Worm (Caenorhabditis elegans) whole organism, L2 larva: ENCODE results near the gene lact-9.

ENCODE experiments used
- blmp-1 ChIP-seq: sonication (generic microtip); optimal IDR thresholded peaks from 2 replicates; lab custom pipeline; 2017; ENCODE audit warnings: missing genetic modification characterization, mild to moderate bottlenecking, missing compliant biosample characterization, antibody characterized with exemption, moderate library complexity; ENCODE audit not compliant: insufficient read depth
- ceh-16 ChIP-seq: fragments of 150-350 bp; optimal IDR thresholded peaks from 2 replicates; lab custom pipeline; 2014; ENCODE audit warnings: missing biosample characterization, missing genetic modification characterization
- egl-27 ChIP-seq: sonication (generic microtip); optimal IDR thresholded peaks from 3 replicates; lab custom pipeline; 2017; ENCODE audit warnings: missing biosample characterization, missing genetic modification reagents, missing genetic modification characterization
- elt-3 ChIP-seq: sonication (generic microtip); optimal IDR thresholded peaks from 2 replicates; lab custom pipeline; 2017; ENCODE audit warnings: missing biosample characterization, missing genetic modification characterization
- fos-1 ChIP-seq: fragments of 150-350 bp; optimal IDR thresholded peaks from 2 replicates; lab custom pipeline; 2014; ENCODE audit warnings: missing biosample characterization, missing genetic modification characterization
- gmeb-1 ChIP-seq: fragments of 150-350 bp; optimal IDR thresholded peaks from 2 replicates; lab custom pipeline; 2014; ENCODE audit warnings: missing biosample characterization, missing genetic modification characterization
- lin-11 ChIP-seq: fragments of 150-350 bp; sonication (generic microtip); optimal IDR thresholded peaks from 2 replicates; lab custom pipeline; 2014; ENCODE audit warnings: missing biosample characterization, missing genetic modification characterization, inconsistent platforms, mixed read lengths
- lin-13 ChIP-seq: fragments of 150-350 bp; optimal IDR thresholded peaks from 2 replicates; lab custom pipeline; 2014; ENCODE audit warnings: missing biosample characterization, missing genetic modification reagents, missing genetic modification characterization
- lin-39 ChIP-seq: fragments of 150-350 bp; optimal IDR thresholded peaks from 2 replicates; lab custom pipeline; 2014; ENCODE audit warnings: missing biosample characterization, missing genetic modification reagents, missing genetic modification characterization
- mab-5 ChIP-seq: fragments of 150-350 bp; optimal IDR thresholded peaks from 2 replicates; lab custom pipeline; 2014; ENCODE audit warnings: missing biosample characterization, missing genetic modification characterization
- nhr-77 ChIP-seq: fragments of 150-350 bp; optimal IDR thresholded peaks from 2 replicates; lab custom pipeline; 2014; ENCODE audit warnings: missing biosample characterization, missing genetic modification characterization
- peb-1 ChIP-seq: fragments of 150-350 bp; optimal IDR thresholded peaks from 2 replicates; lab custom pipeline; 2014; ENCODE audit warnings: missing biosample characterization, missing genetic modification characterization
- skn-1 ChIP-seq: sonication (generic microtip); optimal IDR thresholded peaks from 2 replicates; lab custom pipeline; 2017; ENCODE audit warnings: missing biosample characterization, missing genetic modification characterization
- ztf-1 ChIP-seq: fragments of 200-800 bp; sonication (Bioruptor generic); conservative IDR thresholded peaks from 2 replicates; pipeline ENCODE4 v1.3.6; 2022; ENCODE audit warnings: missing genetic modification characterization, missing compliant biosample characterization

DNA sequence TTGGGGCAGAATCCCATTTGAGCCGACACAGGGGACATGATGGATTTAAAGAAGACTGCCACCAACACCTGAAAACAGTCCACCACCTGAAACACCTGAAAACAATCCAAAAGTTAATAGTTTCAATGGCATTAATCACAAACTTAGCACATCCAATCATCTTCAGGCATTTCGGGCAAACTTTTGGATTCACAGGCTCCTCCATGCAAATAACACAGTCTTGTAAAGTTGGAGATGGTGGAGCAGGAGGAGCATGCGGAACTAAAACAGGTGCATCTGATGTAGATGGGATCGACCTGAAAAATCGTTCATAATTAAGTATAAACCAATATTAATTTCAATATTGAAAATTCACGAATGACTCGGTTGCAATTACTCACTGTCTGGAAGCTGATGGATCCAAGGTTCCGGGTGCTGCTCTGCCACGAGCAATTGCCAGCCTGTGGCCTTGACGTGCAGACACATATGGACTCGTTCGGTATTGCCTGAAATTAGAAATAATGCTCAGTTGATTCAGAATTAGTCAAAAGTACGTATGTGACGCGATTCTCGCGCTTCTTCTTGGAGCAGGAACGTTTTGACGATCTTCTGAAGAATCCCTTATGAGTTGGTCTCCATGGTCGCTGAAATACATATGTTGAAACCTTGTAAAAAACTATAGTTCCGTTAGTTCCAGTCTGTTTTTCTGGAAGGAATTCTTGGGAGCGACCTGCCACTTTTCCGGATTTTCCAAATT, 49.1 kb upstream of the lact-9 start:
- TF ChIP-seq elt-3 (tag; lab: Kevin White, UChicago): no peak
- TF ChIP-seq fos-1 (tag; lab: Kevin White, UChicago): no peak
- no peak for TF ChIP-seq gmeb-1 (tag; lab: Kevin White, UChicago)
- TF ChIP-seq egl-27: no peak
- TF ChIP-seq skn-1 (tag; lab: Kevin White, UChicago): no peak
- TF ChIP-seq lin-39 (tag; lab: Kevin White, UChicago): no peak
- TF ChIP-seq blmp-1 (tag; lab: Kevin White, UChicago): no peak
- TF ChIP-seq mab-5 (tag; lab: Kevin White, UChicago): no peak
- TF ChIP-seq ceh-16: no peak
- TF ChIP-seq nhr-77: no peak
- TF ChIP-seq peb-1 (tag; lab: Kevin White, UChicago): no peak
- no peak for TF ChIP-seq lin-13 (GFP tag; lab: Kevin White, UChicago)
- no peak for TF ChIP-seq ztf-1 (GFP tag; lab: Robert Waterston, UW)
- no peak for TF ChIP-seq lin-11
